Worm (Caenorhabditis elegans) whole organism, late embryonic: Measurements from ENCODE around the gene Y65A5A.1.

Source experiments
- F13H6.1 ChIP-seq: sonication (generic microtip); optimal IDR thresholded peaks from 2 replicates; lab custom pipeline; 2016; ENCODE audit warnings: missing genetic modification characterization, missing compliant biosample characterization
- K02D7.2 ChIP-seq: sonication (generic microtip); optimal IDR thresholded peaks from 2 replicates; lab custom pipeline; 2017; ENCODE audit warnings: mild to moderate bottlenecking, missing genetic modification characterization, missing compliant biosample characterization
- T23F11.4 ChIP-seq: fragments of 200-800 bp; sonication (Bioruptor generic); optimal IDR thresholded peaks from 2 replicates; lab custom pipeline; 2018; ENCODE audit warnings: mild to moderate bottlenecking, missing genetic modification characterization, missing compliant biosample characterization
- Y22D7AL.16 ChIP-seq: sonication (generic microtip); optimal IDR thresholded peaks from 2 replicates; lab custom pipeline; 2016; ENCODE audit warnings: missing genetic modification characterization, missing compliant biosample characterization
- ahr-1 ChIP-seq: sonication (generic microtip); optimal IDR thresholded peaks from 2 replicates; lab custom pipeline; 2016; ENCODE audit warnings: missing genetic modification characterization, missing compliant biosample characterization
- ama-1 ChIP-seq: fragments of 150-350 bp; optimal IDR thresholded peaks from 2 replicates; lab custom pipeline; 2014
- ceh-18 ChIP-seq: sonication (generic microtip); optimal IDR thresholded peaks from 2 replicates; lab custom pipeline; 2016; ENCODE audit warnings: missing genetic modification characterization, missing compliant biosample characterization
- ceh-19 ChIP-seq: fragments of 200-800 bp; sonication (Bioruptor generic); optimal IDR thresholded peaks from 2 replicates; lab custom pipeline; 2018; ENCODE audit warnings: mild to moderate bottlenecking, missing genetic modification characterization, missing compliant biosample characterization
- ceh-2 ChIP-seq: sonication (generic microtip); optimal IDR thresholded peaks from 2 replicates; lab custom pipeline; 2016; ENCODE audit warnings: missing genotype, missing genetic modification characterization, missing compliant biosample characterization
- ceh-22 ChIP-seq: sonication (generic microtip); optimal IDR thresholded peaks from 2 replicates; lab custom pipeline; 2017; ENCODE audit warnings: missing biosample characterization, missing genetic modification characterization
- ceh-24 ChIP-seq: sonication (generic microtip); optimal IDR thresholded peaks from 2 replicates; lab custom pipeline; 2016; ENCODE audit warnings: mild to moderate bottlenecking, missing genetic modification characterization, missing compliant biosample characterization
- ceh-30 ChIP-seq: fragments of 150-350 bp; optimal IDR thresholded peaks from 2 replicates; lab custom pipeline; 2014; ENCODE audit warnings: missing biosample characterization, missing genetic modification characterization
- ceh-31 ChIP-seq: sonication (generic microtip); optimal IDR thresholded peaks from 2 replicates; lab custom pipeline; 2016; ENCODE audit warnings: missing genetic modification characterization, missing compliant biosample characterization
- ceh-48 ChIP-seq: sonication (generic microtip); optimal IDR thresholded peaks from 2 replicates; lab custom pipeline; 2016; ENCODE audit warnings: missing genetic modification characterization, inconsistent platforms, missing compliant biosample characterization
- che-1 ChIP-seq: sonication (generic microtip); optimal IDR thresholded peaks from 2 replicates; lab custom pipeline; 2016; ENCODE audit warnings: mild to moderate bottlenecking, missing genetic modification characterization, missing compliant biosample characterization
- dve-1 ChIP-seq: sonication (generic microtip); optimal IDR thresholded peaks from 2 replicates; lab custom pipeline; 2017; ENCODE audit warnings: antibody characterized with exemption, mild to moderate bottlenecking, missing genetic modification characterization, missing compliant biosample characterization
- elt-2 ChIP-seq: sonication (generic microtip); optimal IDR thresholded peaks from 2 replicates; lab custom pipeline; 2016; ENCODE audit warnings: missing genetic modification reagents, missing genetic modification characterization, missing compliant biosample characterization
- eyg-1 ChIP-seq: sonication (generic microtip); optimal IDR thresholded peaks from 2 replicates; lab custom pipeline; 2016; ENCODE audit warnings: missing genotype, missing genetic modification characterization, missing compliant biosample characterization
- fax-1 ChIP-seq: sonication (generic microtip); optimal IDR thresholded peaks from 2 replicates; lab custom pipeline; 2016; ENCODE audit warnings: missing genotype, missing genetic modification characterization, missing compliant biosample characterization
- fkh-6 ChIP-seq: sonication (generic microtip); optimal IDR thresholded peaks from 2 replicates; lab custom pipeline; 2016; ENCODE audit warnings: missing genetic modification characterization, missing compliant biosample characterization
- hlh-30 ChIP-seq: sonication (generic microtip); optimal IDR thresholded peaks from 2 replicates; lab custom pipeline; 2017; ENCODE audit warnings: antibody characterized with exemption, missing genetic modification characterization, missing compliant biosample characterization; ENCODE audit not compliant: insufficient read depth
- hlh-6 ChIP-seq: sonication (generic microtip); optimal IDR thresholded peaks from 2 replicates; lab custom pipeline; 2016; ENCODE audit warnings: missing genotype, missing genetic modification characterization, missing compliant biosample characterization
- hlh-8 ChIP-seq: sonication (generic microtip); optimal IDR thresholded peaks from 2 replicates; lab custom pipeline; 2016; ENCODE audit warnings: missing genotype, missing genetic modification characterization, missing compliant biosample characterization
- lim-6 ChIP-seq: sonication (generic microtip); optimal IDR thresholded peaks from 2 replicates; lab custom pipeline; 2016; ENCODE audit warnings: missing genetic modification characterization, missing compliant biosample characterization
- lin-11 ChIP-seq: fragments of 200-800 bp; sonication (Bioruptor generic); optimal IDR thresholded peaks from 2 replicates; lab custom pipeline; 2018; ENCODE audit warnings: mild to moderate bottlenecking, missing genetic modification characterization, missing compliant biosample characterization
- madf-2 ChIP-seq: sonication (generic microtip); optimal IDR thresholded peaks from 2 replicates; lab custom pipeline; 2017; ENCODE audit warnings: missing genetic modification characterization, missing compliant biosample characterization
- nhr-232 ChIP-seq: sonication (generic microtip); optimal IDR thresholded peaks from 2 replicates; lab custom pipeline; 2016; ENCODE audit warnings: missing genetic modification characterization, missing compliant biosample characterization
- npax-4 ChIP-seq: sonication (generic microtip); optimal IDR thresholded peaks from 2 replicates; lab custom pipeline; 2016; ENCODE audit warnings: missing genetic modification characterization, missing compliant biosample characterization
- pax-1 ChIP-seq: fragments of 150-350 bp; optimal IDR thresholded peaks from 2 replicates; lab custom pipeline; 2014; ENCODE audit warnings: missing biosample characterization, missing genetic modification characterization
- pha-2 ChIP-seq: sonication (generic microtip); optimal IDR thresholded peaks from 2 replicates; lab custom pipeline; 2017; ENCODE audit warnings: mild to moderate bottlenecking, missing genetic modification characterization, missing compliant biosample characterization
- pha-4 ChIP-seq: fragments of 150-350 bp; optimal IDR thresholded peaks from 2 replicates; lab custom pipeline; 2018; ENCODE audit warnings: missing biosample characterization, missing genetic modification reagents, missing genetic modification characterization
- pqm-1 ChIP-seq: sonication (generic microtip); optimal IDR thresholded peaks from 2 replicates; lab custom pipeline; 2016; ENCODE audit warnings: missing genetic modification characterization, missing compliant biosample characterization
- ref-2 ChIP-seq: sonication (generic microtip); optimal IDR thresholded peaks from 2 replicates; lab custom pipeline; 2016; ENCODE audit warnings: missing genetic modification characterization, missing compliant biosample characterization
- rnt-1 ChIP-seq: sonication (generic microtip); optimal IDR thresholded peaks from 2 replicates; lab custom pipeline; 2016; ENCODE audit warnings: missing genetic modification characterization, missing compliant biosample characterization
- sox-2 ChIP-seq: fragments of 200-800 bp; sonication (Bioruptor generic); IDR thresholded peaks from 2 replicates; pipeline ENCODE4 v1.3.6; 2022; ENCODE audit warnings: missing genetic modification reagents, missing genetic modification characterization, missing compliant biosample characterization
- sox-4 ChIP-seq: sonication (generic microtip); optimal IDR thresholded peaks from 2 replicates; lab custom pipeline; 2017; ENCODE audit warnings: mild to moderate bottlenecking, missing genetic modification characterization, inconsistent platforms, missing compliant biosample characterization
- tbx-7 ChIP-seq: sonication (generic microtip); optimal IDR thresholded peaks from 2 replicates; lab custom pipeline; 2016; ENCODE audit warnings: missing genotype, missing genetic modification characterization, missing compliant biosample characterization
- ttx-3 ChIP-seq: sonication (generic microtip); optimal IDR thresholded peaks from 2 replicates; lab custom pipeline; 2016; ENCODE audit warnings: missing genetic modification reagents, missing genetic modification characterization, missing compliant biosample characterization
- unc-3 ChIP-seq, 2 experiments: fragments of 200-800 bp in 1 of 2; sonication (Bioruptor generic) in 1 of 2; sonication (generic microtip) in 1 of 2; conservative IDR thresholded peaks in 1 of 2; optimal IDR thresholded peaks in 1 of 2; 2 replicates each; pipeline versions ENCODE4 v1.3.6 to Lab custom; 2016 to 2022; ENCODE audit warnings: missing compliant biosample characterization in 2 of 2, missing genetic modification characterization in 2 of 2, missing genetic modification reagents in 1 of 2
- unc-86 ChIP-seq: sonication (generic microtip); optimal IDR thresholded peaks from 2 replicates; lab custom pipeline; 2016; ENCODE audit warnings: missing genetic modification characterization, missing compliant biosample characterization

Gene Y65A5A.1

DNA sequence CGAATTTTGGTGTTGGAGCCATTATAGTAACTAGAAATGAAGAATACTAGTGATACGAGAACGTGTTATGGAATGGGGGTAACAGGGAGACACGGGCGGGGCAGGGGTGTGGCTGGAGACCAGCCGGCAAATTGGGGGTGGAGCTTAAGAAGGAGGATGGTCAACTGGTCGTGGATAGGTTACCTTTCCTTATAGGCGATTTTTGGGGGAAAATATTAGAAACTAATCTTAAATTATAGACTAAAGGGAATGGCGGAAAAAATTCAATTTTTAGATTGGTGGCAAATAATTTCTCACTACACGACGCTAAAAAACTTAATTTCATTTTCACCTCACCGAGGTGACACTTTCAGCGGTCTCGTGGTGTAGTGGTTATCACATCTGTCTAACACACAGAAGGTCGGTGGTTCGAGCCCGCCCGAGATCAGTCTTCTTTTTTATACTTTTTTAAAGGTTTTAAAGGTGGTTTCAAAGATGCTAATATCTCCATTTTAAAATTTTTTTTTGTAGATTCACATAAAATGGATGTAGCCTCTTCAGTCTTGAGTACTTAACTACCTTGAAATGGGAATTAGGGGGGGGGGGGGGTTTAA is at the start of gene Y65A5A.1:
Y65A5A.1 (minus strand) TSS at position 51 of the 593 bp plus-strand sequence.
- TF ChIP-seq ahr-1 (no peak), fax-1 (tag; lab: Kevin White, UChicago) (no peak), pha-2 (no peak), npax-4 (tag; lab: Kevin White, UChicago) (no peak), ceh-30 (tag; lab: Kevin White, UChicago) (no peak), eyg-1 (tag; lab: Kevin White, UChicago) (no peak), hlh-8 (tag; lab: Kevin White, UChicago) (no peak), che-1 (no peak), ceh-22 (no peak)

DNA sequence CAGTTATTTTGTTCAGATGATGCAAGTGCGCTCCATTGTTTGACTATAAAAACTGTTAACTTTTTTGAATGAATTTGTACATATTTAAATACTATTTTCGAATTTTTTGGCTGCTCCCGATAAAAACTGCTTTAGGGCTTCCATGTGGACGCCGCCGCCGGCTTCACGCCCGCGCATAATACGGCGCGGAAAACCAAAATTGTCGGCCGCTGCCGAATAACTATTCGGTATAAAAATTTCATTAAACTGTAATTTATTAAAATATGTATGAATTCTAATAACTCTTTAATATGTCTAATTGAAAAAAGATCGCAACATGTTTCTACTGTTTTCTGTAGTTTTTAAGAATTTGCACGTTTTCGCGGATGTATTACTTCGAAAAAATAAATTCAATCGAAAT is 47.0 kb upstream of the Y65A5A.1 start:
- TF ChIP-seq rnt-1 (tag; lab: Kevin White, UChicago): no peak
- no peak for TF ChIP-seq hlh-6 (tag; lab: Kevin White, UChicago)
- no peak for TF ChIP-seq ceh-31 (tag; lab: Kevin White, UChicago)
- TF ChIP-seq ceh-19 (GFP tag; lab: Kevin White, UChicago): no peak
- TF ChIP-seq lim-6: no peak
- TF ChIP-seq ttx-3: no peak
- TF ChIP-seq K02D7.2: no peak
- TF ChIP-seq lin-11 (tag; lab: Kevin White, UChicago): no peak
- TF ChIP-seq ceh-18 (tag; lab: Kevin White, UChicago): no peak
- TF ChIP-seq hlh-8 (tag; lab: Kevin White, UChicago): no peak
- TF ChIP-seq ama-1 (lab: Kevin White, UChicago): no peak
- no peak for TF ChIP-seq sox-4 (tag; lab: Kevin White, UChicago)
- no peak for TF ChIP-seq ceh-24 (tag; lab: Kevin White, UChicago)
- TF ChIP-seq nhr-232 (tag; lab: Kevin White, UChicago): no peak
- no peak for TF ChIP-seq tbx-7 (tag; lab: Kevin White, UChicago)
- no peak for TF ChIP-seq pax-1
- no peak for TF ChIP-seq T23F11.4

DNA sequence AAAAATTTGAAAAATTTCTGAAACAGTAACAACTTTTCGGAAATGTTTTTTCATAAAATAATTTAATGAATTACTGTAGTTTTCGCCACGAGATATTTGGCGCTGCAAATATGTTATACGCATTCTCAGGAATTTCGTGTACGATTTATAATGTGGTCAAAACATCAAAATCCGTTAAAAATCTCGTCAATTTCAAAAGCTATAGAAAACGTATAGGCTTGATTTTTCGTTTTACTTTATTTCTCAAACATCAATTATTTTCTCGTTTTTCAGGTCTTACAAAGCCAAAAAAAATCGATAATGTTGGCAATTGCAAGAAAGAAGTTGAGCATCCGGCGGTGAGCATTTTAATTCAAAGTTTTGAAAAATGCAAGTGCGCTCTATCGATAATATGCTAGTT is 43.3 kb upstream of the Y65A5A.1 start, which contains the start of gene dlc-4:
dlc-4 (plus strand) TSS at position 301 of the 400 bp plus-strand sequence.
- TF ChIP-seq F13H6.1 (tag; lab: Kevin White, UChicago): no peak
- TF ChIP-seq dve-1 (tag; lab: Kevin White, UChicago): no peak
- no peak for TF ChIP-seq madf-2 (tag; lab: Kevin White, UChicago)
- TF ChIP-seq fkh-6: no peak
- TF ChIP-seq Y22D7AL.16: no peak
- no peak for TF ChIP-seq ceh-19 (GFP tag; lab: Kevin White, UChicago)
- no peak for TF ChIP-seq pha-4 (tag; lab: Kevin White, UChicago)
- no peak for TF ChIP-seq tbx-7 (tag; lab: Kevin White, UChicago)
- no peak for TF ChIP-seq hlh-30 (tag; lab: Kevin White, UChicago)
- TF ChIP-seq ceh-48 (tag; lab: Kevin White, UChicago): no peak
- no peak for TF ChIP-seq ceh-2 (tag; lab: Kevin White, UChicago)
- TF ChIP-seq elt-2: no peak
- no peak for TF ChIP-seq lim-6
- no peak for TF ChIP-seq hlh-8 (tag; lab: Kevin White, UChicago)
- TF ChIP-seq ahr-1: no peak
- no peak for TF ChIP-seq unc-86 (tag; lab: Kevin White, UChicago)

DNA sequence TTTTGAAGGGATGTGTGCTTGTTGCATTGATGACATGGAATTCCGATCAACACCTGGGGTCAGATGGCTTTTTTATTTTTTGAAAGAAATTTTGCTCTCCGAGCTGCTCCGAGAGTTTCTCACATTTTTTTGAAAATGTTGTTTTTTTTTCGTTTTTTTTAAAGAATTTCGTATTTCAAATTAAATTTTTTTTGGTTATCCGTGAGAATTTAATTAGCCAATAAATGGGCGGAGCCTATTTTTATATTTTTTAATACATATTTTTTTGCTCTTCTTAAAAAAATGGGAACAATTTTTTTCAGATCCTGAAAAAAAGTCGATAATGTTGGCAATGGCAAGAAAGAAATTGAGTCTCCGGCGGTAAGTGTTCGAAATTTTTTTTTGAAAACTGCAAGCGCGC is 32.3 kb upstream of the Y65A5A.1 start, which contains the start of gene dlc-3:
dlc-3 (plus strand) TSS at position 301 of the 400 bp plus-strand sequence.
- TF ChIP-seq pqm-1 (no peak), nhr-232 (tag; lab: Kevin White, UChicago) (no peak), hlh-8 (tag; lab: Kevin White, UChicago) (no peak), madf-2 (tag; lab: Kevin White, UChicago) (no peak), ref-2 (tag; lab: Kevin White, UChicago) (no peak), unc-3 (GFP tag; conservative IDR thresholded peaks at IDR 0.05; lab: Robert Waterston, UW) (no peak), unc-3 (tag; optimal IDR thresholded peaks at IDR 0.05; lab: Kevin White, UChicago) (no peak), lin-11 (tag; lab: Kevin White, UChicago) (no peak), sox-2 (GFP tag; lab: Robert Waterston, UW) (no peak), pha-4 (tag; lab: Kevin White, UChicago) (no peak)
